Fruit fly (Drosophila melanogaster) whole organism, embryonic: ENCODE measurements around the gene Muc91C.

Experiments
- Antp ChIP-seq: fragments of 200-800 bp; sonication (Bioruptor generic); optimal IDR thresholded peaks from 3 replicates; lab custom pipeline; 2016; ENCODE audit warnings: missing biosample characterization, missing genetic modification characterization
- CG6654 ChIP-seq: fragments of 200-800 bp; sonication (Bioruptor generic); optimal IDR thresholded peaks from 2 replicates; lab custom pipeline; 2017; ENCODE audit warnings: missing biosample characterization, mild to moderate bottlenecking, missing genetic modification characterization
- CG8359 ChIP-seq: fragments of 200-800 bp; sonication (Bioruptor generic); optimal IDR thresholded peaks from 2 replicates; lab custom pipeline; 2017; ENCODE audit warnings: missing biosample characterization, mild to moderate bottlenecking, missing genetic modification characterization, borderline replicate concordance
- Jarid2 ChIP-seq: fragments of 200-800 bp; sonication (Bioruptor generic); optimal IDR thresholded peaks from 3 replicates; lab custom pipeline; 2017; ENCODE audit warnings: mild to moderate bottlenecking, missing biosample characterization, missing genetic modification reagents, missing genetic modification characterization
- danr ChIP-seq: fragments of 200-800 bp; sonication (Bioruptor generic); IDR thresholded peaks from 2 replicates; pipeline ENCODE4 v1.3.6; 2022; ENCODE audit warnings: missing biosample characterization, missing genetic modification characterization
- insv ChIP-seq, 2 experiments: fragments of 200-800 bp; sonication (Bioruptor generic); optimal IDR thresholded peaks; 3 replicates each; lab custom pipeline; 2016 to 2018; ENCODE audit warnings: missing biosample characterization in 2 of 2, missing genetic modification characterization in 2 of 2
- nerfin-2 ChIP-seq: fragments of 200-800 bp; sonication (Bioruptor generic); IDR thresholded peaks from 2 replicates; pipeline ENCODE4 v1.3.6; 2022; ENCODE audit warnings: missing biosample characterization, missing genetic modification characterization; ENCODE audit not compliant: partially characterized antibody

DNA sequence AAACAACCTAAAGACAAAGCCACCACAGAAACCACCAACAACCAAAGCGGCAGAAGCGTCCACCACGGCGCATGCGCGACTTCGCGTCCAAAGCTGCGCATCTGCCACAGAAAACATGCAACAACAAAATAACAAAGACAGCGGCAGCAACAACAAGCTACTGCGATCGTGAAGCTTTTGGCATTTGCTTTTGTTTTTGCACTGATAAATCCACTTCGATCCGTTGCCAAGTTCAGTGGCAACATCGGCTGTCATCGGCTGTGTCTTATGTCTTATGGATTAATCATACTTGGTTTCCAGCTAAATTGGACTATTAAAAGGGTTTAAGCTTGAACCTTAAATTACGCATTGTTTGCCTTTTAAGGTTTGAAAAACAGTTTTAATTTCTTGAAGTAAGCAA lies at the start of gene Muc91C:
- no peak for TF ChIP-seq Jarid2 (GFP tag; lab: Kevin White, UChicago)
- no peak for TF ChIP-seq CG8359 (GFP tag; lab: Kevin White, UChicago)
- no peak for TF ChIP-seq insv (GFP tag; optimal IDR thresholded peaks at IDR 0.05; lab: Kevin White, UChicago)
- no peak for TF ChIP-seq nerfin-2 (GFP tag; lab: Robert Waterston, UW)
- no peak for TF ChIP-seq danr (GFP tag; lab: Robert Waterston, UW)
- TF ChIP-seq Antp = no peak
- TF ChIP-seq CG6654 (GFP tag; lab: Kevin White, UChicago) = no peak
